Fruit fly (Drosophila melanogaster) Kc167 (cell line): Measurements from ENCODE around the gene Usp16-45.

Source experiments
- insv ChIP-seq: fragments of >200 bp; optimal IDR thresholded peaks from 3 replicates; lab custom pipeline; 2018; ENCODE audit warnings: missing external identifiers
- ttk ChIP-seq: sonication (Bioruptor generic); optimal IDR thresholded peaks from 2 replicates; lab custom pipeline; 2017; ENCODE audit warnings: missing external identifiers

- TF ChIP-seq ttk (lab: Kevin White, UChicago) (no peak), insv (lab: Kevin White, UChicago) (no peak)
Measured at dm6 chrX:5382539-5382938, 38.8 kb upstream of the Usp16-45 start.
